Worm (Caenorhabditis elegans) whole organism, early embryonic: Measurements from ENCODE around the gene ins-3.
A peak's percentile ranks its signal among the peaks of the same experiment; 100 is the strongest.

ENCODE experiments used
- B0310.2 ChIP-seq: sonication (generic microtip); optimal IDR thresholded peaks from 2 replicates; lab custom pipeline; 2016; ENCODE audit warnings: mild to moderate bottlenecking, missing genetic modification characterization, missing compliant biosample characterization
- F13C5.2 ChIP-seq: sonication (generic microtip); optimal IDR thresholded peaks from 2 replicates; lab custom pipeline; 2017; ENCODE audit warnings: mild to moderate bottlenecking, missing genetic modification characterization, inconsistent platforms, missing compliant biosample characterization
- aly-1 ChIP-seq: sonication (generic microtip); optimal IDR thresholded peaks from 2 replicates; lab custom pipeline; 2016; ENCODE audit warnings: missing genetic modification characterization, missing compliant biosample characterization
- ama-1 ChIP-seq: fragments of 150-350 bp; optimal IDR thresholded peaks from 2 replicates; lab custom pipeline; 2014
- ceh-13 ChIP-seq: fragments of 200-800 bp; sonication (Bioruptor generic); optimal IDR thresholded peaks from 2 replicates; lab custom pipeline; 2018; ENCODE audit warnings: mild to moderate bottlenecking, missing genetic modification characterization, missing compliant biosample characterization
- ceh-36 ChIP-seq: sonication (generic microtip); optimal IDR thresholded peaks from 2 replicates; lab custom pipeline; 2016; ENCODE audit warnings: missing genetic modification characterization, inconsistent platforms, missing compliant biosample characterization
- ets-7 ChIP-seq: sonication (generic microtip); optimal IDR thresholded peaks from 2 replicates; lab custom pipeline; 2016; ENCODE audit warnings: missing genotype, missing genetic modification characterization, missing compliant biosample characterization
- flt-1 ChIP-seq: fragments of 200-800 bp; sonication (Bioruptor generic); IDR thresholded peaks from 2 replicates; pipeline ENCODE4 v1.3.6; 2022; ENCODE audit warnings: missing genetic modification characterization, missing compliant biosample characterization
- hmbx-1 ChIP-seq: sonication (generic microtip); optimal IDR thresholded peaks from 2 replicates; lab custom pipeline; 2016; ENCODE audit warnings: mild to moderate bottlenecking, missing genetic modification characterization, missing compliant biosample characterization
- hmg-4 ChIP-seq: fragments of 200-800 bp; sonication (Bioruptor generic); optimal IDR thresholded peaks from 2 replicates; lab custom pipeline; 2018; ENCODE audit warnings: mild to moderate bottlenecking, missing genetic modification characterization, missing compliant biosample characterization
- hnd-1 ChIP-seq: sonication (generic microtip); optimal IDR thresholded peaks from 2 replicates; lab custom pipeline; 2016; ENCODE audit warnings: missing genetic modification characterization, missing compliant biosample characterization
- pes-1 ChIP-seq: fragments of 200-800 bp; sonication (Bioruptor generic); IDR thresholded peaks from 2 replicates; pipeline ENCODE4 v1.3.6; 2022; ENCODE audit warnings: missing genetic modification reagents, missing genetic modification characterization, missing compliant biosample characterization
- scrt-1 ChIP-seq: fragments of 200-800 bp; sonication (Bioruptor generic); IDR thresholded peaks from 2 replicates; pipeline ENCODE4 v1.3.6; 2022; ENCODE audit warnings: missing genetic modification characterization, missing compliant biosample characterization
- sea-1 ChIP-seq: fragments of 200-800 bp; sonication (Bioruptor generic); conservative IDR thresholded peaks from 2 replicates; pipeline ENCODE4 v1.3.6; 2022; ENCODE audit warnings: missing genetic modification characterization, missing compliant biosample characterization
- tbx-11 ChIP-seq: fragments of 200-800 bp; sonication (Bioruptor generic); IDR thresholded peaks from 2 replicates; pipeline ENCODE4 v1.3.6; 2022; ENCODE audit warnings: missing genetic modification characterization, missing compliant biosample characterization
- tbx-37 ChIP-seq: fragments of 200-800 bp; sonication (Bioruptor generic); conservative IDR thresholded peaks from 2 replicates; pipeline ENCODE4 v1.3.6; 2022; ENCODE audit warnings: missing genetic modification reagents, missing genetic modification characterization, missing compliant biosample characterization
- tra-4 ChIP-seq: sonication (generic microtip); optimal IDR thresholded peaks from 2 replicates; lab custom pipeline; 2017; ENCODE audit warnings: missing genetic modification characterization, missing compliant biosample characterization

Gene ins-3

DNA sequence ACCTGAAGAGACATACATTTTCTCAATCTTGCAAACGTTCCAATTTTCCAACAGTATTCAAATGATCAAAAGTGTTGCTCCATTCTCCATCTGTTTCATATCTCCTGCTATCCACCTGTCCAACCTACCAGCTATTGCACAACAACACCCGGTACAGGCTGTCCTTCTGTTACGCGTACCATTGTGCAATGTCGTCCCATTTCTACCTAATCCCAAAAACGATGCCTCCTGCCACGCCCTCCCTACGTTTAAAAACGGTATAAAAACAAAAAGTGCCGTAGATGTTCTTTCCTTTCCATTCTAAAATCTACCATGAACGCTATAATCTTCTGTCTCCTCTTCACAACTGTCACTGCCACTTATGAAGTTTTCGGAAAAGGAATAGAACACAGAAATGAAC, 2.3 kb downstream of the ins-3 start, which contains the start of gene ins-2:
TSS of gene ins-2 (plus strand) at position 301 of the 400 bp plus-strand sequence.
- TF ChIP-seq hmg-4 (GFP tag; lab: Kevin White, UChicago) (no peak), sea-1 (no peak), F13C5.2 (tag; lab: Kevin White, UChicago) (no peak), aly-1 (tag; lab: Kevin White, UChicago) (no peak), tbx-37 (GFP tag; lab: Robert Waterston, UW) (no peak), ceh-13 (GFP tag; lab: Kevin White, UChicago) (no peak)

DNA sequence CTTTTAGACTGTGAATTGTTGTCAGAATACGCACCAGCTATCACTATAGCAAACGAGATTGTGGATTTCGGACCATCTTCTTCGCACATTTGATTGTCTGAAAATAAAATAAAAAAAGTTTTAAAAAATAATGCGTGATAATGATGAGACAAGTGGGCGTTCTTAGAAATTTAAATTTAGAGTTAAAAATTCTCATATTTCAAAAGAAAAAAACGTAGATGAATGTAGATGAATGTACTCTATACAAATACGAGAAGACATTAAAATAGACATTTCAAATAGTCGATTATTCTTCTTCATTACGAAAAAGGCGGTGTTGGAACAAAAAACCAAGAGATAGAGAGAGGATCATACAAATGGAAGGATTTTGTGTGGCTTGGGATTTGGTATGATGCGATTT, 15.7 kb downstream of the ins-3 start, which contains the start of gene B0034.5:
TSS of gene B0034.5 (minus strand) at position 101 of the 400 bp plus-strand sequence.
- TF ChIP-seq B0310.2 (tag; lab: Kevin White, UChicago) (no peak), ets-7 (no peak), scrt-1 (GFP tag; lab: Robert Waterston, UW) (no peak), F13C5.2 (tag; lab: Kevin White, UChicago) (no peak), tbx-37 (GFP tag; lab: Robert Waterston, UW) (no peak), hmbx-1 (tag; lab: Kevin White, UChicago) (no peak), hmg-4 (GFP tag; lab: Kevin White, UChicago) (no peak), tra-4 (tag; lab: Kevin White, UChicago) (no peak), flt-1 (no peak), pes-1 (no peak), ceh-36 (tag; lab: Kevin White, UChicago) (no peak), hnd-1 (tag; lab: Kevin White, UChicago) (no peak), tbx-11 (GFP tag; lab: Robert Waterston, UW) (no peak)

DNA sequence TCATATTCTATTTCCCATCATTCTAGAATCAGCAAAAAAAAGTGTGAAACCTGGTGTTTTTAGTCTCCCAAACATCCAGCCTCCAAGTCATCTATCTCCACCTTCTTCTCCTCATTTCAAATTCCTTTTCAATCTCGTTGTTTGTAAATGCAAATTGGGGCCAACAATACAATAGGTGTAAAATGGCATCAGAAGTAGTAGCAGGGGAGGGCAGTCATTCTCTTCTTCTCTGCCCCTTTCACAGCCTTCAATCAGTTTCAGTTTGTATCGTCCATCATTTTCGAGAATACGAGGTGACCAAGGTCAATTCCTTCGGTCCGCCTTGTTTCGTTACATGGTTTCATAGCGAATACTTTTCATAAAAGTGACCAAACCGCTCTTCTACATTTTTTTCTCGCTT, 21.3 kb downstream of the ins-3 start, which contains the start of gene B0034.4:
TSS of gene B0034.4 (minus strand) at position 229 of the 400 bp plus-strand sequence.
- TF ChIP-seq tbx-11 (GFP tag; lab: Robert Waterston, UW) (no peak), B0310.2 (tag; lab: Kevin White, UChicago) (no peak), pes-1 (no peak)

DNA sequence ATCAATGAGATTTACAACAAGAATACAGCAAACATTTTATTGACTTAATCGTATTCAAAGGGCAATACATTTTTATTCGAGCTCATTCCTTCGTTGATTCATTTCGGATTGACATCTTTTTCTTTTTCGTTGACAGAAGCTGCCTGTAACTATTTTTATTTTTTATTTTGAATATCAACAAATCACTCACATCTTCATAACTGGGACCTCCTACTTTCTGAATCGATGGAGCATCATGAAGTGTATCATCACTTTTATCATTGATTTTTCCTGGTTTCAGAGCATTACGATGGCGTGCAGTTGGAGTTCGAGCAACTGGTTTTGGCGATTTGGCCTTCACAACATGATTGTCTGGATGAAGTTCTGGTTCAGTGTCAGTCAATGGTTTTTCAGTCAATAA, 22.5 kb downstream of the ins-3 start, which contains the start of gene B0034.1:
TSS of gene B0034.1 (plus strand) at position 301 of the 400 bp plus-strand sequence.
- TF ChIP-seq ceh-13 (GFP tag; lab: Kevin White, UChicago) (no peak), hmg-4 (GFP tag; lab: Kevin White, UChicago) (no peak), aly-1 (tag; lab: Kevin White, UChicago) (no peak), tbx-11 (GFP tag; lab: Robert Waterston, UW) (no peak), sea-1 (no peak), pes-1 (no peak), tbx-37 (GFP tag; lab: Robert Waterston, UW) (no peak), ama-1 (no peak), ets-7 (no peak), B0310.2 (tag; lab: Kevin White, UChicago) (no peak), tra-4 (tag; lab: Kevin White, UChicago) (no peak), F13C5.2 (tag; lab: Kevin White, UChicago) (no peak), hnd-1 (tag; lab: Kevin White, UChicago) (no peak), ceh-36 (tag; lab: Kevin White, UChicago) (no peak), hmbx-1 (tag; lab: Kevin White, UChicago) (no peak)

DNA sequence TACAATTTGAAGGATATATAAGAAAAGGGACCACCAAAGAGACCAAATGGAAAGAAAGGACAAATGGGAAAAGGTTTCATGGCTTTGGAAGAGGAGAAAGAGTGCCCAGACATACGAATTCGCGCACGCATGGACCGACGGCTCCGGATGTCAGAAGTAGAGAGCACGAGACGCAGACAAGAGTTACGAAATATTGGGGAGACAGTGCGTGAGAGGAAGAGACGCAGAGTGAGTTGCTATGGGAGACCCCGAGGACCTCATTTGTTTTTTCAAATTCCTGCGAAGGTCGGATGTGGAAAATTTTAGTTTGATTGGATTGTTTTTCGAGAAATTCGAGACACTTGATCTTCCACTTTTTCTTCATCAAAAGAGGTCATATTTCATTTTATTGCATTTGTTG, 23.9 kb downstream of the ins-3 start:
- TF ChIP-seq ets-7 = peak; percentile 2
- TF ChIP-seq ceh-13 (GFP tag; lab: Kevin White, UChicago) = no peak

DNA sequence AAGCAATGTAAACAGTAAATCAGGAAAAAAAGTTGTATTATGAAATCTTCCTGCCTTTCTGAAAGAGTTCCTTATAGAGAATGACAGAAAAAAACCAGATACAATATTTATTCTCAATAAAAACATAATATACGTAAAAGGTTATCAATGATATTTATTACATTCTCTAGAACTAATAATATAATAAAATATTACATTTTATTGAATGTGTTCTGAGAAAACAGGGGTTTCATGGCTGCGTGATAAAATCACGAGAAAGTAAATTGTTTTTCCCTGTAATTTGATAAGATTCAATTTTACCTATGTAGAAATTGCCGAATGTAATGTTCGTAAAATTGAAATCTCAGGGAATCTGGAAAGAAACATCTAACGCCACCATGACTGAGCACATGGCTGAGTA, 25.6 kb downstream of the ins-3 start:
- TF ChIP-seq hnd-1 (tag; lab: Kevin White, UChicago) (no peak), ama-1 (no peak), tbx-11 (GFP tag; lab: Robert Waterston, UW) (no peak), aly-1 (tag; lab: Kevin White, UChicago) (no peak), pes-1 (no peak), B0310.2 (tag; lab: Kevin White, UChicago) (no peak), tra-4 (tag; lab: Kevin White, UChicago) (no peak), hmbx-1 (tag; lab: Kevin White, UChicago) (no peak)

DNA sequence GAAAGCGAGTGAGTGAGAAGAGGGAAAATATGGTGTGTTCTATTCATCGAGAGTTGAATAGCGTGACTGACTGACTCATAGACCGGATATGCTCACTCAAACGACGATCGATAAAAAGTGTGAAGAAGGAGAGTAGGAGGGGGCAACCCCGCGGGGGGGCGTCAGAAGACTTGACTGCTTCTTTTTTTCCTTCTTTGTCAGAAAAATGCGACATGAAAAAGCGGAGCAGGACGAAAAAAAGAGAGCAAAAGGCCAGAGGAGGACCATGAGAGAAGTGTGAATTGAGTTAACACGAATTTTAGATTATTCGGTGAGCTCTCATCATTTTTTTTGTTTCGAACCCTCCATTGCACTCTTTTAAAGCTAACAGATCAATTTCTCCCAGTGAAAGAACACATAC, 28.2 kb downstream of the ins-3 start:
- no peak for TF ChIP-seq sea-1
- TF ChIP-seq ceh-36 (tag; lab: Kevin White, UChicago) = no peak
- TF ChIP-seq tra-4 (tag; lab: Kevin White, UChicago) = no peak
- no peak for TF ChIP-seq ama-1
- no peak for TF ChIP-seq hnd-1 (tag; lab: Kevin White, UChicago)
- no peak for TF ChIP-seq F13C5.2 (tag; lab: Kevin White, UChicago)
- no peak for TF ChIP-seq tbx-37 (GFP tag; lab: Robert Waterston, UW)
- no peak for TF ChIP-seq pes-1

DNA sequence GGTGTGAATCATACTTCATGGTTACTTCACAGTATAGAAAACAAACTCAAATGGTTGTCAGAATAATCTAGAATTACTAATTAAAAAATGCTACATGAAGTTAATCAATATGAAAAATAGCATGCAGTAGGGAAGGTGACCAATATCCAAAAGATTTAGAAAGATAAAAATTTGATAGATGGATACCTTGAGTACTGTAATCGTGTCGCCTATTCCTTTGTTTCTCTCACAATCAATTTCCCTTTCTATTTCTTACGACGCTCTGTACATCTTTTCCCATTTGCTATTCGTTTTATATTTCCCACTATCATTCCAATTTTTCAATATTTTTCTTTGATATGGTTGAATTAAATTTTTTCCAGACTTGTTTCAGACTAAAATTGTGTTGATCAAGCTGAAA, 29.3 kb downstream of the ins-3 start, which contains the start of gene B0034.7:
TSS of gene B0034.7 (plus strand) at position 301 of the 400 bp plus-strand sequence.
- TF ChIP-seq tra-4 (tag; lab: Kevin White, UChicago) (no peak), tbx-37 (GFP tag; lab: Robert Waterston, UW) (no peak), ceh-13 (GFP tag; lab: Kevin White, UChicago) (no peak), ceh-36 (tag; lab: Kevin White, UChicago) (no peak), aly-1 (tag; lab: Kevin White, UChicago) (no peak), flt-1 (no peak), tbx-11 (GFP tag; lab: Robert Waterston, UW) (no peak)
